Worm (Caenorhabditis elegans) whole organism, late embryonic: ENCODE data around the gene E02H1.6.

Experiments used
- C08G9.2 ChIP-seq: sonication (generic microtip); optimal IDR thresholded peaks from 2 replicates; lab custom pipeline; 2016; ENCODE audit warnings: mild to moderate bottlenecking, missing genetic modification characterization, moderate library complexity, missing compliant biosample characterization
- K09A11.1 ChIP-seq: sonication (generic microtip); optimal IDR thresholded peaks from 2 replicates; lab custom pipeline; 2017; ENCODE audit warnings: antibody characterized with exemption, mild to moderate bottlenecking, missing genetic modification characterization, missing compliant biosample characterization; ENCODE audit not compliant: insufficient read depth
- T23F11.4 ChIP-seq: fragments of 200-800 bp; sonication (Bioruptor generic); optimal IDR thresholded peaks from 2 replicates; lab custom pipeline; 2018; ENCODE audit warnings: mild to moderate bottlenecking, missing genetic modification characterization, missing compliant biosample characterization
- ama-1 ChIP-seq: fragments of 150-350 bp; optimal IDR thresholded peaks from 2 replicates; lab custom pipeline; 2014
- ceh-19 ChIP-seq: fragments of 200-800 bp; sonication (Bioruptor generic); optimal IDR thresholded peaks from 2 replicates; lab custom pipeline; 2018; ENCODE audit warnings: mild to moderate bottlenecking, missing genetic modification characterization, missing compliant biosample characterization
- ceh-2 ChIP-seq: sonication (generic microtip); optimal IDR thresholded peaks from 2 replicates; lab custom pipeline; 2016; ENCODE audit warnings: missing genotype, missing genetic modification characterization, missing compliant biosample characterization
- ceh-22 ChIP-seq: sonication (generic microtip); optimal IDR thresholded peaks from 2 replicates; lab custom pipeline; 2017; ENCODE audit warnings: missing biosample characterization, missing genetic modification characterization
- ceh-24 ChIP-seq: sonication (generic microtip); optimal IDR thresholded peaks from 2 replicates; lab custom pipeline; 2016; ENCODE audit warnings: mild to moderate bottlenecking, missing genetic modification characterization, missing compliant biosample characterization
- ceh-31 ChIP-seq: sonication (generic microtip); optimal IDR thresholded peaks from 2 replicates; lab custom pipeline; 2016; ENCODE audit warnings: missing genetic modification characterization, missing compliant biosample characterization
- ceh-45 ChIP-seq: fragments of 200-800 bp; sonication (Bioruptor generic); IDR thresholded peaks from 2 replicates; pipeline ENCODE4 v1.3.6; 2022; ENCODE audit warnings: missing genetic modification reagents, missing genetic modification characterization, missing compliant biosample characterization
- ceh-6 ChIP-seq: fragments of 200-800 bp; sonication (Bioruptor generic); optimal IDR thresholded peaks from 2 replicates; lab custom pipeline; 2018; ENCODE audit warnings: mild to moderate bottlenecking, missing genetic modification characterization, missing compliant biosample characterization
- ceh-9 ChIP-seq: sonication (generic microtip); optimal IDR thresholded peaks from 2 replicates; lab custom pipeline; 2016; ENCODE audit warnings: mild to moderate bottlenecking, missing genetic modification characterization, inconsistent platforms, missing compliant biosample characterization
- dve-1 ChIP-seq: sonication (generic microtip); optimal IDR thresholded peaks from 2 replicates; lab custom pipeline; 2017; ENCODE audit warnings: antibody characterized with exemption, mild to moderate bottlenecking, missing genetic modification characterization, missing compliant biosample characterization
- elt-2 ChIP-seq: sonication (generic microtip); optimal IDR thresholded peaks from 2 replicates; lab custom pipeline; 2016; ENCODE audit warnings: missing genetic modification reagents, missing genetic modification characterization, missing compliant biosample characterization
- ets-4 ChIP-seq: sonication (generic microtip); optimal IDR thresholded peaks from 2 replicates; lab custom pipeline; 2016; ENCODE audit warnings: missing genetic modification characterization, missing compliant biosample characterization
- eyg-1 ChIP-seq: sonication (generic microtip); optimal IDR thresholded peaks from 2 replicates; lab custom pipeline; 2016; ENCODE audit warnings: missing genotype, missing genetic modification characterization, missing compliant biosample characterization
- fax-1 ChIP-seq: sonication (generic microtip); optimal IDR thresholded peaks from 2 replicates; lab custom pipeline; 2016; ENCODE audit warnings: missing genotype, missing genetic modification characterization, missing compliant biosample characterization
- fkh-10 ChIP-seq: fragments of 150-350 bp; optimal IDR thresholded peaks from 2 replicates; lab custom pipeline; 2014; ENCODE audit warnings: missing biosample characterization, missing genetic modification reagents, missing genetic modification characterization
- fkh-6 ChIP-seq: sonication (generic microtip); optimal IDR thresholded peaks from 2 replicates; lab custom pipeline; 2016; ENCODE audit warnings: missing genetic modification characterization, missing compliant biosample characterization
- hlh-13 ChIP-seq: fragments of 200-800 bp; sonication (Bioruptor generic); optimal IDR thresholded peaks from 2 replicates; lab custom pipeline; 2018; ENCODE audit warnings: mild to moderate bottlenecking, missing genetic modification characterization, missing compliant biosample characterization
- hlh-15 ChIP-seq: sonication (generic microtip); optimal IDR thresholded peaks from 2 replicates; lab custom pipeline; 2016; ENCODE audit warnings: missing genetic modification characterization, missing compliant biosample characterization
- hlh-30 ChIP-seq: sonication (generic microtip); optimal IDR thresholded peaks from 2 replicates; lab custom pipeline; 2017; ENCODE audit warnings: antibody characterized with exemption, missing genetic modification characterization, missing compliant biosample characterization; ENCODE audit not compliant: insufficient read depth
- hlh-8 ChIP-seq: sonication (generic microtip); optimal IDR thresholded peaks from 2 replicates; lab custom pipeline; 2016; ENCODE audit warnings: missing genotype, missing genetic modification characterization, missing compliant biosample characterization
- madf-2 ChIP-seq: sonication (generic microtip); optimal IDR thresholded peaks from 2 replicates; lab custom pipeline; 2017; ENCODE audit warnings: missing genetic modification characterization, missing compliant biosample characterization
- nfya-1 ChIP-seq: sonication (generic microtip); optimal IDR thresholded peaks from 2 replicates; lab custom pipeline; 2017; ENCODE audit warnings: missing genetic modification characterization, mild to moderate bottlenecking, missing compliant biosample characterization, antibody characterized with exemption, moderate library complexity
- nhr-11 ChIP-seq: fragments of 150-350 bp; optimal IDR thresholded peaks from 2 replicates; lab custom pipeline; 2014; ENCODE audit warnings: missing biosample characterization, missing genetic modification characterization
- nhr-232 ChIP-seq: sonication (generic microtip); optimal IDR thresholded peaks from 2 replicates; lab custom pipeline; 2016; ENCODE audit warnings: missing genetic modification characterization, missing compliant biosample characterization
- npax-4 ChIP-seq: sonication (generic microtip); optimal IDR thresholded peaks from 2 replicates; lab custom pipeline; 2016; ENCODE audit warnings: missing genetic modification characterization, missing compliant biosample characterization
- odd-2 ChIP-seq: sonication (generic microtip); optimal IDR thresholded peaks from 2 replicates; lab custom pipeline; 2017; ENCODE audit warnings: antibody characterized with exemption, mild to moderate bottlenecking, missing genetic modification characterization, missing compliant biosample characterization
- pag-3 ChIP-seq: sonication (generic microtip); optimal IDR thresholded peaks from 2 replicates; lab custom pipeline; 2016; ENCODE audit warnings: missing compliant biosample characterization, missing genetic modification characterization, borderline replicate concordance
- pat-9 ChIP-seq: fragments of 200-800 bp; sonication (Bioruptor generic); optimal IDR thresholded peaks from 2 replicates; lab custom pipeline; 2018; ENCODE audit warnings: mild to moderate bottlenecking, missing genetic modification characterization, moderate library complexity, missing compliant biosample characterization
- pax-1 ChIP-seq: fragments of 150-350 bp; optimal IDR thresholded peaks from 2 replicates; lab custom pipeline; 2014; ENCODE audit warnings: missing biosample characterization, missing genetic modification characterization
- pha-2 ChIP-seq: sonication (generic microtip); optimal IDR thresholded peaks from 2 replicates; lab custom pipeline; 2017; ENCODE audit warnings: mild to moderate bottlenecking, missing genetic modification characterization, missing compliant biosample characterization
- pha-4 ChIP-seq: fragments of 150-350 bp; optimal IDR thresholded peaks from 2 replicates; lab custom pipeline; 2018; ENCODE audit warnings: missing biosample characterization, missing genetic modification reagents, missing genetic modification characterization
- pqm-1 ChIP-seq: sonication (generic microtip); optimal IDR thresholded peaks from 2 replicates; lab custom pipeline; 2016; ENCODE audit warnings: missing genetic modification characterization, missing compliant biosample characterization
- ref-2 ChIP-seq: sonication (generic microtip); optimal IDR thresholded peaks from 2 replicates; lab custom pipeline; 2016; ENCODE audit warnings: missing genetic modification characterization, missing compliant biosample characterization
- rnt-1 ChIP-seq: sonication (generic microtip); optimal IDR thresholded peaks from 2 replicates; lab custom pipeline; 2016; ENCODE audit warnings: missing genetic modification characterization, missing compliant biosample characterization
- sox-2 ChIP-seq: fragments of 200-800 bp; sonication (Bioruptor generic); IDR thresholded peaks from 2 replicates; pipeline ENCODE4 v1.3.6; 2022; ENCODE audit warnings: missing genetic modification reagents, missing genetic modification characterization, missing compliant biosample characterization
- sox-4 ChIP-seq: sonication (generic microtip); optimal IDR thresholded peaks from 2 replicates; lab custom pipeline; 2017; ENCODE audit warnings: mild to moderate bottlenecking, missing genetic modification characterization, inconsistent platforms, missing compliant biosample characterization
- unc-42 ChIP-seq: sonication (generic microtip); optimal IDR thresholded peaks from 2 replicates; lab custom pipeline; 2016; ENCODE audit warnings: missing genotype, missing genetic modification characterization, missing compliant biosample characterization
- unc-55 ChIP-seq: sonication (generic microtip); optimal IDR thresholded peaks from 2 replicates; lab custom pipeline; 2017; ENCODE audit warnings: missing biosample characterization, missing genetic modification reagents, missing genetic modification characterization
- unc-86 ChIP-seq: sonication (generic microtip); optimal IDR thresholded peaks from 2 replicates; lab custom pipeline; 2016; ENCODE audit warnings: missing genetic modification characterization, missing compliant biosample characterization
- zip-5 ChIP-seq: sonication (generic microtip); optimal IDR thresholded peaks from 2 replicates; lab custom pipeline; 2016; ENCODE audit warnings: missing genetic modification characterization, missing compliant biosample characterization
- ztf-16 ChIP-seq: sonication (generic microtip); optimal IDR thresholded peaks from 2 replicates; lab custom pipeline; 2017; ENCODE audit warnings: missing genetic modification characterization, missing compliant biosample characterization

The E02H1.6 gene

ce11 chrII:9557437-9558150 is 38.9 kb upstream of the E02H1.6 start, which contains the start of gene zfp-2:
TSS of gene zfp-2 (plus strand) at chrII:9557650.
- no peak for TF ChIP-seq elt-2
- TF ChIP-seq unc-42 (tag; lab: Kevin White, UChicago), result peak; percentile 47
- TF ChIP-seq pax-1, result no peak
- TF ChIP-seq, all 69 proteins: peak for 1

- no peak for TF ChIP-seq ets-4
These were observed 37.6 kb upstream of the E02H1.6 start for ce11 chrII:9558906-9559305.

ce11 chrII:9559929-9560328 is 36.6 kb upstream of the E02H1.6 start, which contains the start of gene F35H8.4:
TSS of gene F35H8.4 (minus strand) at chrII:9560029.
- TF ChIP-seq hlh-13 (no peak), hlh-8 (tag; lab: Kevin White, UChicago) (no peak), fax-1 (tag; lab: Kevin White, UChicago) (no peak), unc-86 (tag; lab: Kevin White, UChicago) (no peak), nhr-11 (tag; lab: Kevin White, UChicago) (no peak), odd-2 (no peak), ets-4 (no peak), T23F11.4 (GFP tag; lab: Kevin White, UChicago) (no peak), ama-1 (no peak), ceh-19 (no peak), npax-4 (tag; lab: Kevin White, UChicago) (no peak), pax-1 (no peak), fkh-6 (tag; lab: Kevin White, UChicago) (no peak), ceh-6 (GFP tag; lab: Kevin White, UChicago) (no peak), pag-3 (tag; lab: Kevin White, UChicago) (no peak), madf-2 (tag; lab: Kevin White, UChicago) (no peak), pha-4 (no peak)

- no peak for TF ChIP-seq ceh-24 (tag; lab: Kevin White, UChicago)
- TF ChIP-seq unc-55 (GFP tag; lab: Kevin White, UChicago), result no peak
- no peak for TF ChIP-seq pha-2 (tag; lab: Kevin White, UChicago)
- no peak for TF ChIP-seq ceh-9
- no peak for TF ChIP-seq ceh-6 (GFP tag; lab: Kevin White, UChicago)
- no peak for TF ChIP-seq fkh-6 (tag; lab: Kevin White, UChicago)
- no peak for TF ChIP-seq sox-4 (tag; lab: Kevin White, UChicago)
- no peak for TF ChIP-seq K09A11.1 (tag; lab: Kevin White, UChicago)
- no peak for TF ChIP-seq pag-3 (tag; lab: Kevin White, UChicago)
- no peak for TF ChIP-seq fkh-10 (GFP tag; lab: Kevin White, UChicago)
- TF ChIP-seq sox-2 (GFP tag; lab: Robert Waterston, UW), result no peak
- TF ChIP-seq ceh-2 (tag; lab: Kevin White, UChicago), result no peak
- TF ChIP-seq hlh-15 (tag; lab: Kevin White, UChicago), result no peak
- TF ChIP-seq dve-1 (tag; lab: Kevin White, UChicago), result no peak
- TF ChIP-seq pqm-1 (tag; lab: Kevin White, UChicago), result no peak
- TF ChIP-seq ceh-22, result no peak
- no peak for TF ChIP-seq zip-5 (tag; lab: Kevin White, UChicago)
These were observed 35.6 kb upstream of the E02H1.6 start for ce11 chrII:9560895-9561294.

- TF ChIP-seq ztf-16 (tag; lab: Kevin White, UChicago), result peak; percentile 68
- peak; percentile 85 for TF ChIP-seq ref-2 (tag; lab: Kevin White, UChicago)
- peak; percentile 75 for TF ChIP-seq pha-2 (tag; lab: Kevin White, UChicago)
- peak; percentile 79 for TF ChIP-seq npax-4 (tag; lab: Kevin White, UChicago)
- TF ChIP-seq hlh-30, result peak; percentile 39
- TF ChIP-seq nfya-1 (tag; lab: Kevin White, UChicago), result peak; percentile 53
- TF ChIP-seq ceh-45 (GFP tag; lab: Robert Waterston, UW), result peak; percentile 83
- no peak for TF ChIP-seq ceh-22
- TF ChIP-seq pat-9 (tag; lab: Kevin White, UChicago), result peak; percentile 84
- TF ChIP-seq pax-1, result no peak
- peak; percentile 40 for TF ChIP-seq ceh-31
- peak; percentile 83 for TF ChIP-seq dve-1 (tag; lab: Kevin White, UChicago)
- peak; percentile 82 for TF ChIP-seq eyg-1 (tag; lab: Kevin White, UChicago)
- no peak for TF ChIP-seq nhr-11 (tag; lab: Kevin White, UChicago)
- peak; percentile 63 for TF ChIP-seq rnt-1
- peak; percentile 60 for TF ChIP-seq ceh-2 (tag; lab: Kevin White, UChicago)
- peak; percentile 89 for TF ChIP-seq nhr-232 (tag; lab: Kevin White, UChicago)
- TF ChIP-seq zip-5 (tag; lab: Kevin White, UChicago), result peak; percentile 65
- TF ChIP-seq C08G9.2, result peak; percentile 72
These were observed 30.5 kb upstream of the E02H1.6 start for ce11 chrII:9566045-9566444.
